Worm (Caenorhabditis elegans): Measurements from ENCODE around the gene suex-2.

DNA sequence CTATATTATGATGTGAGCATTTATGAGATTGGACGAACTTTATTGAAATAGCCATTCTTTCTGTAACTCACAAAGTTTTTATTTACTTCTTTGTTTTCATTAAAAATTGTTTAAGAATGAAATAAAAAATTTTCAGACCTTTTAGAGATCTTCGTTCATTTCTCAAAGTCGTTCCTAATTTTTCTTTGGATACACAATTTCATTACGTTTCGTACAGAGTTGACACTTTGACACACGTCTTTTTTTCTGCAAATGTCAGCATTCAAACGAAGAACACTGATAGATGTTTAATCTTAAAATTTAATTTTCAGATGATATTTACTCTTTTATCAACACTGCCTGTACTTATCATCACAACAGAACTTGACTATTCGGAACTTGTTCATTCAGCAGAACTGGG is 48.4 kb downstream of the suex-2 start, which contains the start of gene acc-2:
- TF ChIP-seq tra-4 (tag; optimal IDR thresholded peaks at IDR 0.05) (no peak), B0310.2 (tag; optimal IDR thresholded peaks at IDR 0.05) (no peak), pes-1 (GFP tag; IDR thresholded peaks at IDR 0.05) (no peak)
